Fruit fly (Drosophila melanogaster): ENCODE measurements around the gene tll.

DNA sequence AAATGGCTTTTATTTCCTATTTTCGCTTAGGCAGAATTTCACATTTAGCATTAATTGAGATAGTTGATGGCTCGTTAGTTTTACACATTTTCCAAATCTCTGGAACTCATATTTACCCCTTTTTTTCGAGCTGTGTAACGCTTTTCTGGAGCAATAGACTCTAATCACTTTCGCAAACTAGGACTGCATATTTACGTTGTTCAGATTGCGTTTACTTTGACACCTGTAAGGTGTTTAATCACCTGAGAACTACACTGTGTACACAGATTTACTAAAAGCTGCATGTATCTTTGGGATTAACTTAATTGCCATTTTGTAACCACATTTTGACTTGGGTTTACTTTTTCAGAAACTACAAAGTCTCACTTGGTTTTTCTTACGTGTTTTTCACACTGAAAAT is 49.3 kb upstream of the tll start:
- TF ChIP-seq CG8478 (optimal IDR thresholded peaks at IDR 0.05) (no peak), CTCF (optimal IDR thresholded peaks at IDR 0.05) (no peak)

Data from S2 (cell line).